Worm (Caenorhabditis elegans) whole organism, midembryonic: ENCODE results near the gene irld-17.

ENCODE experiments used
- T22C8.4 ChIP-seq: fragments of 200-800 bp; sonication (Bioruptor generic); IDR thresholded peaks from 2 replicates; pipeline ENCODE4 v1.3.6; 2022; ENCODE audit warnings: missing genetic modification characterization, missing compliant biosample characterization
- cog-1 ChIP-seq: sonication (generic microtip); optimal IDR thresholded peaks from 2 replicates; lab custom pipeline; 2016; ENCODE audit warnings: missing genetic modification characterization, missing compliant biosample characterization
- flt-1 ChIP-seq: fragments of 200-800 bp; sonication (Bioruptor generic); IDR thresholded peaks from 2 replicates; pipeline ENCODE4 v1.3.6; 2022; ENCODE audit warnings: missing genetic modification characterization, missing compliant biosample characterization
- klf-2 ChIP-seq: fragments of 200-800 bp; sonication (Bioruptor generic); conservative IDR thresholded peaks from 2 replicates; pipeline ENCODE4 v1.3.6; 2022; ENCODE audit warnings: missing genetic modification reagents, missing genetic modification characterization, missing compliant biosample characterization
- med-1 ChIP-seq: sonication (generic microtip); optimal IDR thresholded peaks from 2 replicates; lab custom pipeline; 2017; ENCODE audit warnings: missing genetic modification characterization, mild to moderate bottlenecking, missing compliant biosample characterization, antibody characterized with exemption, missing genetic modification reagents; ENCODE audit not compliant: insufficient read depth
- ref-1 ChIP-seq: fragments of 200-800 bp; sonication (Bioruptor generic); conservative IDR thresholded peaks from 2 replicates; pipeline ENCODE4 v1.3.6; 2022; ENCODE audit warnings: missing genetic modification reagents, missing genetic modification characterization, missing compliant biosample characterization
- tab-1 ChIP-seq: fragments of 200-800 bp; sonication (Bioruptor generic); IDR thresholded peaks from 2 replicates; pipeline ENCODE4 v1.3.6; 2022; ENCODE audit warnings: missing genetic modification characterization, missing compliant biosample characterization
- ztf-23 ChIP-seq: fragments of 200-800 bp; sonication (Bioruptor generic); IDR thresholded peaks from 2 replicates; pipeline ENCODE4 v1.3.6; 2022; ENCODE audit warnings: missing genetic modification reagents, missing genetic modification characterization, missing compliant biosample characterization
- ztf-29 ChIP-seq: fragments of 200-800 bp; sonication (Bioruptor generic); IDR thresholded peaks from 2 replicates; pipeline ENCODE4 v1.3.6; 2022; ENCODE audit warnings: missing genetic modification reagents, missing genetic modification characterization, missing compliant biosample characterization

Gene irld-17

DNA sequence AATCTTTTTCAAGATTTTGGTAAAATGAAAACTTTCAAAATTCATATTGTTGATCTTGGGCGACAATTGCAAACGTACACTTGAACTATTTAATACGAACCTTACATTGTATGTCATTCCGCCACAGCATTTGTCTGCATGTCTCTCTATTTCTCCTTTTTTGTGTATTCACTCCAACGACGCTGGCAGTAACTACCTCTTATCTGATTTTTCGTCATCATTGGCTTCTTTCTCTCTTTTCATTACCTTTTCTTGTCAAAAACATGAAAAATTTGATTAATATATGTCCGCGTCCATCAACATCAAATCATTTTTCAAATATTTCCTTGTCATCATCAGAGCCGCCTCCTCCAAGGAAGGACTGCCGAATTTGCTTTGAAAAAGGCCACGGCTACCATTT, 21.7 kb upstream of the irld-17 start, which contains the start of gene nhr-177:
TSS of gene nhr-177 (plus strand) at position 167 of the 400 bp plus-strand sequence.
- no peak for TF ChIP-seq ztf-23
- TF ChIP-seq klf-2 (GFP tag; lab: Robert Waterston, UW), result no peak
- no peak for TF ChIP-seq ref-1 (GFP tag; lab: Robert Waterston, UW)
- TF ChIP-seq T22C8.4 (GFP tag; lab: Robert Waterston, UW), result no peak
- TF ChIP-seq flt-1, result no peak
- no peak for TF ChIP-seq cog-1 (tag; lab: Kevin White, UChicago)
- no peak for TF ChIP-seq med-1 (GFP tag; lab: Kevin White, UChicago)
- TF ChIP-seq tab-1, result no peak
- no peak for TF ChIP-seq ztf-29 (GFP tag; lab: Robert Waterston, UW)

DNA sequence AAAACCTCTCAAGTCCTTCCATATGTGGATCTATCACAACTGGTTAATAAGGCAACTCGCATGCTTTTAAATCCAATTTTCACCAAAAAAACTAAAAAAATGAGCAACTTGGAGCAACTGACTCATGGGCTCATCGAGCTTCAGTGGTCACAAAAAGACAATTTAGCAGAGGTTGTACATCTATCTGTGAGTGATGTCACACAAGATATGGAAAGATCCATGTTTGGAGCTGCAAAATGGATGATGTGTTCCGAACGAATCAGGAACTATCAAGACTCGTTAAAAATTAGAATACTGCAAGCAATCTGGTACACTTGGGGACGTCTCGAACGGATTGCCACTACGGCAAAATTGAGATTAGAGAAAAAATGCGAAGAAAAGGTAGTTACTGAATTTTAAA, 20.2 kb upstream of the irld-17 start:
- no peak for TF ChIP-seq tab-1
- no peak for TF ChIP-seq ztf-23
- no peak for TF ChIP-seq ref-1 (GFP tag; lab: Robert Waterston, UW)
- TF ChIP-seq ztf-29 (GFP tag; lab: Robert Waterston, UW), result no peak
- no peak for TF ChIP-seq klf-2 (GFP tag; lab: Robert Waterston, UW)
- TF ChIP-seq cog-1 (tag; lab: Kevin White, UChicago), result no peak
- TF ChIP-seq T22C8.4 (GFP tag; lab: Robert Waterston, UW), result no peak
- TF ChIP-seq flt-1, result no peak
- no peak for TF ChIP-seq med-1 (GFP tag; lab: Kevin White, UChicago)

DNA sequence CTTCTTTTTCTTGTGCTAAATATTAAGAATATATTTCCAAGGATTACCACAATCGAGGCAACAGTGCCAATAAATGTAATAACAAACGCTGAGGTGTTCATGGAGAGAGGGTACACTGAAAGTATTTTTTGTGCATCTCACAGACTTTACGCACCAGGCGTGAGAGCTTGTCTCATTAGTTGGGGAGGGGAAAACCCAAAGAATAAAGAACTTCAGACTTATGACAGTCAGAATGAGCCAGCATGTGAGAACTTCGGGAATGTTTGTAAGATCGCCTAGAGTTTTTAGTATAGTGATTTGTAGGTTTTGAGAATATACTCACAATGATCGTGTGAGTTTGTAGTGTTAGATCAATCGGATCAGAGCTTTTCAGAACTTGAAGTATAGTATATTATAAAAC, 17.1 kb upstream of the irld-17 start, which contains the start of gene srbc-41:
TSS of gene srbc-41 (minus strand) at position 101 of the 400 bp plus-strand sequence.
- no peak for TF ChIP-seq med-1 (GFP tag; lab: Kevin White, UChicago)
- no peak for TF ChIP-seq flt-1
- no peak for TF ChIP-seq klf-2 (GFP tag; lab: Robert Waterston, UW)
- TF ChIP-seq cog-1 (tag; lab: Kevin White, UChicago), result no peak
- no peak for TF ChIP-seq ref-1 (GFP tag; lab: Robert Waterston, UW)
- TF ChIP-seq tab-1, result no peak
- TF ChIP-seq T22C8.4 (GFP tag; lab: Robert Waterston, UW), result no peak
- TF ChIP-seq ztf-29 (GFP tag; lab: Robert Waterston, UW), result no peak
- TF ChIP-seq ztf-23, result no peak

DNA sequence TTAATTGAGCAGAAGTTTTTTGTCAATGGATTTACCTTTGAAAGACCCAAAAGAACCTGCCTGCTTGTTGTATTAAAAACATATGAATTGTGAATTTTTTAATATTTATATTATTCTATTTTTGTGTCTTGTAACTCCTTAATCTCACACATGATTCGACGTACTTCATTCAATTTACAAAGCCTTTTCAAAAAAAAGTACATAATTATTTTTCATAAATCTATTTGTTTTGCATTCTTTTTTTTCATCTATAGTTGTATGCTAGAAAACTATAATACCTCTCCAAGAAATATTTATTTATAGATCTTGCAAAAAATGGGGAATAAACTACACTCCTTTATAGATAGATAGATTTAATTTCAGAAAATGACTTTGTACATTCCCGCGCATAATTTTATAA, 13.1 kb upstream of the irld-17 start, which contains the start of gene nhr-179:
TSS of gene nhr-179 (minus strand) at position 101 of the 400 bp plus-strand sequence.
- no peak for TF ChIP-seq flt-1
- TF ChIP-seq cog-1 (tag; lab: Kevin White, UChicago), result no peak
- no peak for TF ChIP-seq klf-2 (GFP tag; lab: Robert Waterston, UW)
- no peak for TF ChIP-seq ref-1 (GFP tag; lab: Robert Waterston, UW)

DNA sequence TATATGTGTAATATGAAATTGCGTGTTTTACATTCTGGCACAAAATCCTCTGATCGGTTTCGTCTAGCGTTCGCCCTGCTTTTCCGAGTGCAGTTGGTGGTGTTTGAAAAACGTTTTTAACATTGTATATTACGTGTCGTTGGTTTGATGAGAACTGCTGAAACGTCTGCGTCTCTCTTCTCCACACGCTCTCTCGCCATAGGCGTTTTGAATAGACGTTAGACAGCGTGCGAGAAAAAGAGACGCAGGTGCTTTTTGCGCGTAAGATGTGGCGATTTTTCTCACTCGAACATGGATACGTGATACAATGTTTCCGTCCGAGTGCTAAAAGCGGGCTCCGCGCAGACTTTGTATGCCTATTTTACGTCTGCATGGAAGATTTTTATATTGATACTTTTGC, 11.3 kb upstream of the irld-17 start:
- TF ChIP-seq tab-1 (no peak), cog-1 (tag; lab: Kevin White, UChicago) (no peak), flt-1 (no peak), ztf-29 (GFP tag; lab: Robert Waterston, UW) (no peak), med-1 (GFP tag; lab: Kevin White, UChicago) (no peak), T22C8.4 (GFP tag; lab: Robert Waterston, UW) (no peak), ref-1 (GFP tag; lab: Robert Waterston, UW) (no peak), klf-2 (GFP tag; lab: Robert Waterston, UW) (no peak), ztf-23 (no peak)

DNA sequence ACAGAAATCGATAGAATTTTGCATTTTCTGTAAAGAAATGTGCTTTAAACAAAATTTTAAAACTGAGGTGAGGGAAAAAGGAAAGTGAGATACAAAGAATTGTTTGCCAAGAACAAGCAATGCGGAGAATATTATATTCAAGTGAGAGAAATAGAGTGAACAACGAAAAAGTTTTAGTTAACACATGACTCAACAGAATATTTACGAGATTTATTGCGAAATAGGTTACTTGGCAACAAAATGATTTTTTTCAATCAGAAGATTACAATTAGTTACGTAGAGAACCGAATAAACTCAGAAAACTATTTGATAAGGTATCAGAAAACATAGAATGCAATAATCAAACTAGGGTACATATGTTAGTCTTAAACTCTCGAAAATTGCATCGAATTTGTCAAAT, 10.3 kb upstream of the irld-17 start, which contains the start of gene nhr-117:
TSS of gene nhr-117 (minus strand) at position 27 of the 400 bp plus-strand sequence.
- TF ChIP-seq flt-1, result no peak
- no peak for TF ChIP-seq cog-1 (tag; lab: Kevin White, UChicago)
- no peak for TF ChIP-seq T22C8.4 (GFP tag; lab: Robert Waterston, UW)
- no peak for TF ChIP-seq ref-1 (GFP tag; lab: Robert Waterston, UW)
- TF ChIP-seq ztf-29 (GFP tag; lab: Robert Waterston, UW), result no peak
- no peak for TF ChIP-seq tab-1
- no peak for TF ChIP-seq klf-2 (GFP tag; lab: Robert Waterston, UW)
- no peak for TF ChIP-seq med-1 (GFP tag; lab: Kevin White, UChicago)
- TF ChIP-seq ztf-23, result no peak

DNA sequence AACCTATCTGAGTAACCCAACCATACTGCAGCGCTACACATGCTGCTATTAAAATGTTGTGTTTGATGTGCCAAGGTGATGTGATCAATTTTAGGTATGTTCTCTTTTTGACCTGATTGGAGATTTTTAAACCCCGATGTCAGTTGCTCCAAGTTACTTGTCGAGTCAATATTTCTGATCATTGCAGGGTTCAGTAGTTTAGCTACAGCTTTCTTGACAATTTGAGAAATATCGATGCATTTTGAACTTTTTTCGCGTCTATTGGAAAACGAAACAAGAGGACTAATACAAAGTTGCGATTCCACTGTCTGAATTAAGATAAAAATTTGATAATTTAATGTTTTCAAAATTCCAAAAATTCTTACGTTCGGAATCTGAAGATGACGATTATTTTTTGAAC, 8.4 kb upstream of the irld-17 start:
- no peak for TF ChIP-seq tab-1
- no peak for TF ChIP-seq flt-1
- no peak for TF ChIP-seq ztf-23
- TF ChIP-seq klf-2 (GFP tag; lab: Robert Waterston, UW), result no peak
- TF ChIP-seq med-1 (GFP tag; lab: Kevin White, UChicago), result no peak
- TF ChIP-seq T22C8.4 (GFP tag; lab: Robert Waterston, UW), result no peak
- TF ChIP-seq ztf-29 (GFP tag; lab: Robert Waterston, UW), result no peak
- TF ChIP-seq ref-1 (GFP tag; lab: Robert Waterston, UW), result no peak
- no peak for TF ChIP-seq cog-1 (tag; lab: Kevin White, UChicago)

DNA sequence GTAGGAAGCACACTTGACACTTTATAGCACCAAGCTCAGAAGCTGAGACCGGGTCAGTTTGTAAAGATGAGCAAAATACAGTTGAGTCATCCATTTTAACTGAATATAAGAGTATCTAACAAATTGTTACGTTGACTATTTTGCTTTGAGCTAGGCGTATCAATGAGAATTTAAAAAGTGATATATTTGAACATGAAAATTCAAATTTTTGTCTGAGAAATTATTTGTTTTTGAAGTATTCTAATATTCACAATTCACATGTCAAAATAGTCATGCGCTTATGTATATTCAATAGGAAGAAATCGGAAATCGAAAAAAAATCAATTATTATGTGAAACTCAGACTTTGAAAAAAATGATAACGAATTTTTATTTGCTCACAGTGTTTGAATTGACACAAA, 7.5 kb upstream of the irld-17 start, which contains the start of gene nhr-110:
TSS of gene nhr-110 (minus strand) at position 101 of the 400 bp plus-strand sequence.
- TF ChIP-seq ztf-23 (no peak), cog-1 (tag; lab: Kevin White, UChicago) (no peak), tab-1 (no peak), ztf-29 (GFP tag; lab: Robert Waterston, UW) (no peak), ref-1 (GFP tag; lab: Robert Waterston, UW) (no peak), klf-2 (GFP tag; lab: Robert Waterston, UW) (no peak), T22C8.4 (GFP tag; lab: Robert Waterston, UW) (no peak), flt-1 (no peak), med-1 (GFP tag; lab: Kevin White, UChicago) (no peak)

DNA sequence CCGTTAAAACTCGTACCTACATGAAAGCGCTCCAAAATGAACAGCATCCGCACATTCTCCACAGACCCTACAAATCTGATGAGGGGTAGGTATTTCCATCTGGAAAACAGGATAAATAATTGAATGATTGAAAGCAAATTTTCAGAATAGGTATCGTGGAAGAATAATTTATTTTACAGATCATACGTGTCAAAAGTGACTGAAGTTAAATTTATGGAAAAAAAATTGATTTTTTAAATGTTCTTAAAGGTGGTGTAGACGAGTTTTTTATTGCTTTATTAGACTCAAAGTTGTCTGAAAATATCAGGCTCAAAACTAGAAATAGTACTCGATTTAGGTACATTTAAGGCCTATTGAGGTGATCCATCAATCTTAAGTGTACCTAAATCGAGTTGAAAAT, 5.1 kb upstream of the irld-17 start, which contains the start of gene nhr-237:
TSS of gene nhr-237 (minus strand) at position 101 of the 400 bp plus-strand sequence.
- no peak for TF ChIP-seq flt-1
- TF ChIP-seq ztf-29 (GFP tag; lab: Robert Waterston, UW), result no peak
- TF ChIP-seq klf-2 (GFP tag; lab: Robert Waterston, UW), result no peak
- no peak for TF ChIP-seq tab-1
- no peak for TF ChIP-seq ref-1 (GFP tag; lab: Robert Waterston, UW)
- TF ChIP-seq T22C8.4 (GFP tag; lab: Robert Waterston, UW), result no peak
- no peak for TF ChIP-seq ztf-23
- TF ChIP-seq med-1 (GFP tag; lab: Kevin White, UChicago), result no peak
- TF ChIP-seq cog-1 (tag; lab: Kevin White, UChicago), result no peak
